Worm (Caenorhabditis elegans) whole organism, early embryonic: ENCODE data around the gene pin-2.

Experiments used
- B0310.2 ChIP-seq: sonication (generic microtip); optimal IDR thresholded peaks from 2 replicates; lab custom pipeline; 2016; ENCODE audit warnings: mild to moderate bottlenecking, missing genetic modification characterization, missing compliant biosample characterization
- F13C5.2 ChIP-seq: sonication (generic microtip); optimal IDR thresholded peaks from 2 replicates; lab custom pipeline; 2017; ENCODE audit warnings: mild to moderate bottlenecking, missing genetic modification characterization, inconsistent platforms, missing compliant biosample characterization
- aly-1 ChIP-seq: sonication (generic microtip); optimal IDR thresholded peaks from 2 replicates; lab custom pipeline; 2016; ENCODE audit warnings: missing genetic modification characterization, missing compliant biosample characterization
- ama-1 ChIP-seq: fragments of 150-350 bp; optimal IDR thresholded peaks from 2 replicates; lab custom pipeline; 2014
- ceh-13 ChIP-seq: fragments of 200-800 bp; sonication (Bioruptor generic); optimal IDR thresholded peaks from 2 replicates; lab custom pipeline; 2018; ENCODE audit warnings: mild to moderate bottlenecking, missing genetic modification characterization, missing compliant biosample characterization
- ceh-36 ChIP-seq: sonication (generic microtip); optimal IDR thresholded peaks from 2 replicates; lab custom pipeline; 2016; ENCODE audit warnings: missing genetic modification characterization, inconsistent platforms, missing compliant biosample characterization
- ets-7 ChIP-seq: sonication (generic microtip); optimal IDR thresholded peaks from 2 replicates; lab custom pipeline; 2016; ENCODE audit warnings: missing genotype, missing genetic modification characterization, missing compliant biosample characterization
- flt-1 ChIP-seq: fragments of 200-800 bp; sonication (Bioruptor generic); IDR thresholded peaks from 2 replicates; pipeline ENCODE4 v1.3.6; 2022; ENCODE audit warnings: missing genetic modification characterization, missing compliant biosample characterization
- hmbx-1 ChIP-seq: sonication (generic microtip); optimal IDR thresholded peaks from 2 replicates; lab custom pipeline; 2016; ENCODE audit warnings: mild to moderate bottlenecking, missing genetic modification characterization, missing compliant biosample characterization
- hmg-4 ChIP-seq: fragments of 200-800 bp; sonication (Bioruptor generic); optimal IDR thresholded peaks from 2 replicates; lab custom pipeline; 2018; ENCODE audit warnings: mild to moderate bottlenecking, missing genetic modification characterization, missing compliant biosample characterization
- hnd-1 ChIP-seq: sonication (generic microtip); optimal IDR thresholded peaks from 2 replicates; lab custom pipeline; 2016; ENCODE audit warnings: missing genetic modification characterization, missing compliant biosample characterization
- pes-1 ChIP-seq: fragments of 200-800 bp; sonication (Bioruptor generic); IDR thresholded peaks from 2 replicates; pipeline ENCODE4 v1.3.6; 2022; ENCODE audit warnings: missing genetic modification reagents, missing genetic modification characterization, missing compliant biosample characterization
- scrt-1 ChIP-seq: fragments of 200-800 bp; sonication (Bioruptor generic); IDR thresholded peaks from 2 replicates; pipeline ENCODE4 v1.3.6; 2022; ENCODE audit warnings: missing genetic modification characterization, missing compliant biosample characterization
- sea-1 ChIP-seq: fragments of 200-800 bp; sonication (Bioruptor generic); conservative IDR thresholded peaks from 2 replicates; pipeline ENCODE4 v1.3.6; 2022; ENCODE audit warnings: missing genetic modification characterization, missing compliant biosample characterization
- tbx-11 ChIP-seq: fragments of 200-800 bp; sonication (Bioruptor generic); IDR thresholded peaks from 2 replicates; pipeline ENCODE4 v1.3.6; 2022; ENCODE audit warnings: missing genetic modification characterization, missing compliant biosample characterization
- tbx-37 ChIP-seq: fragments of 200-800 bp; sonication (Bioruptor generic); conservative IDR thresholded peaks from 2 replicates; pipeline ENCODE4 v1.3.6; 2022; ENCODE audit warnings: missing genetic modification reagents, missing genetic modification characterization, missing compliant biosample characterization
- tra-4 ChIP-seq: sonication (generic microtip); optimal IDR thresholded peaks from 2 replicates; lab custom pipeline; 2017; ENCODE audit warnings: missing genetic modification characterization, missing compliant biosample characterization

Gene pin-2

DNA sequence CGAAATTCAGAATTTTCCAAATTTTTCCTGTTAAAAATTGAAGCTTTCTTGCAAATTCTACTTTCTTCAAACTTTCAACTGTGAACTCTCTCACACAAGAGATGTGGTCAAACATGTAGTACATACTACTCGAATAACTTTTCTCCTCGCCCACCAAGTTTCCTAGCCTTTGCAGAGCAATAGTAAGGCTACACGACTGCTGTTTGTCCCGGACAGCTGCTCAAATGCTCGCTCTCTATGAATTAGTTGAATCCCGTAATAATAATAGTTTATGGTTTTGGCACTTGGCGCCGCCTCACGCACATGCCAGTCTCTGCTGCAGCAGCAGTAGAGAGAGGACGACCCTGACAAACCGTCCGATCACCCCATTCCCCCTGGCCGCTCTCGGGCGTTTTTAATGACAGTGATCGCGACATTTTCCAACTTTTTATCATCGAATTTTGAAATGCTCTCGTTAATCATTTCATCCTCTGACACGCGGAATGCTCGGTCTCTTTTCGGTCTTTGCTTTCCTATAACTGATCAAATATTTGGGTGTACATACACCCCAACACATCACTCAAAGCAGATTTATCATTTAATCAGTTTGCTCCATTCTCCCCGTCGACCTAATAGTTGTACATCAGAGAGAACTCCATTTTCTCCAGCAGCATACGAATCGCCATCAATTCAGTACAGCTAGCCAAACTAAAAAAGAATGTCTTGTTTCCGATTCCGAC, 40.2 kb downstream of the pin-2 start:
- no peak for TF ChIP-seq scrt-1 (GFP tag; lab: Robert Waterston, UW)
- TF ChIP-seq hmg-4, result no peak
- no peak for TF ChIP-seq tbx-11 (GFP tag; lab: Robert Waterston, UW)
- no peak for TF ChIP-seq pes-1 (GFP tag; lab: Robert Waterston, UW)
- TF ChIP-seq ceh-36 (tag; lab: Kevin White, UChicago), result no peak
- no peak for TF ChIP-seq sea-1 (GFP tag; lab: Robert Waterston, UW)
- TF ChIP-seq B0310.2 (tag; lab: Kevin White, UChicago), result no peak
- no peak for TF ChIP-seq flt-1

DNA sequence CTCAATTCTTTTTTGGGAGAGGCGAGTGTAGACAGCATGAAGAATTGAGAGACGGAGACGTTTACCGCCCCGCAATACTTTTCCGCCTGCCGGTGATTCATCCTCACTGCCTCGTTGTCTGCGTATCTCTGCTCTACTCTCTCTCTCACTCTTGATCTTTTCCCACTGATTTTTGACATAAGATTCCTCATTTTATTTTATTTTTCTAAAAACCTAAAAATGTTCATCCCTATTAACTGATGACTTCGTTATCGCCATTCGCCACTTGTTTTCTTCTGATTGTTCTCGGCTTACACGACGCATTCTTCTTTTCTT, 40.7 kb downstream of the pin-2 start:
- no peak for TF ChIP-seq B0310.2 (tag; lab: Kevin White, UChicago)
- no peak for TF ChIP-seq scrt-1 (GFP tag; lab: Robert Waterston, UW)
- no peak for TF ChIP-seq sea-1 (GFP tag; lab: Robert Waterston, UW)

DNA sequence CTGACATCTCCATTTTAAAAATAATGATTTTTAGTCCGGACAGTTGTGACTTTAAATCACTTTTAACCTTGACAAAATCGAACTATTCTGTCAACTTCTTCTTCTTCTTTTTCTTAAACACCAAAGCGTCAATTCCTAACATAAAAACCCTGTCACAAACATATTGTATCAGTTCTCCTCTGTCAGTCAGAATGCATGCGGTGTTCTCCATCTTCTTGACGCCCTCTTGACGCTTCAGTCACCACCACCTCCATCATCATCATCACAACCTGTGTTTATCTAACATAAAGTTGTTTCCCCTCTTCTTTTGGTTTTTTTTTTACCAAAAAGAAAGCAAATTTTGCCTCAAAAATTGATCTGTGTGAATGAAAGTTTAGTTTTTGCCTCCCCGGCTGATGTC, 41.7 kb downstream of the pin-2 start:
- no peak for TF ChIP-seq tra-4 (tag; lab: Kevin White, UChicago)
- no peak for TF ChIP-seq flt-1
- no peak for TF ChIP-seq tbx-11 (GFP tag; lab: Robert Waterston, UW)
- no peak for TF ChIP-seq B0310.2 (tag; lab: Kevin White, UChicago)
- TF ChIP-seq ceh-13, result no peak
- no peak for TF ChIP-seq hmbx-1 (tag; lab: Kevin White, UChicago)
- no peak for TF ChIP-seq scrt-1 (GFP tag; lab: Robert Waterston, UW)
- no peak for TF ChIP-seq hmg-4
- TF ChIP-seq ets-7 (tag; lab: Kevin White, UChicago), result no peak
- TF ChIP-seq pes-1 (GFP tag; lab: Robert Waterston, UW), result no peak
- no peak for TF ChIP-seq aly-1
- no peak for TF ChIP-seq ceh-36 (tag; lab: Kevin White, UChicago)
- TF ChIP-seq sea-1 (GFP tag; lab: Robert Waterston, UW), result no peak
- no peak for TF ChIP-seq F13C5.2 (tag; lab: Kevin White, UChicago)
- no peak for TF ChIP-seq tbx-37 (GFP tag; lab: Robert Waterston, UW)
- no peak for TF ChIP-seq ama-1 (lab: Kevin White, UChicago)

DNA sequence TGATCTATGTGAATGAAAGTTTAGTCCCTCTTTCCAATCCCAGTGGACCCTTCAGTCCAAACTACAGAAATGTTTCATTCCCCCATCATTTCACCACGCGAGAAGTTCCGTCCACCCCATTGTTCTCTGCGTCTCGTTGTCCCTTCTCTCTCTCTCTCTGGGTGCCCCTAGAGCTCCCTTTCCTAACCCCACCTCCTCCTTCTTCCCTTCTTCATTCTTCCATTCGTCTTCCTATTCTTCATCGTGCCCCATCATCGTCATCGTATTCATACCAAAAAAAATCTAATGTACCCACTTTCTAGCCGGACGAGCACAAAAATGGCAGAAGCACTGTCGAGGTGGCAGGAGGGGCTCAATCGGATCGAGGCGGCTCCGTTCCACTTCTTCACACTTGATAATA, 42.6 kb downstream of the pin-2 start, which contains the start of gene M02B1.3:
Gene M02B1.3, plus strand, starts transcription at position 301 of the 400 bp plus-strand sequence.
- no peak for TF ChIP-seq ama-1 (lab: Kevin White, UChicago)
- no peak for TF ChIP-seq aly-1
- TF ChIP-seq scrt-1 (GFP tag; lab: Robert Waterston, UW), result no peak
- no peak for TF ChIP-seq ceh-13
- TF ChIP-seq sea-1 (GFP tag; lab: Robert Waterston, UW), result no peak
- TF ChIP-seq ceh-36 (tag; lab: Kevin White, UChicago), result no peak
- no peak for TF ChIP-seq hmg-4
- no peak for TF ChIP-seq hnd-1 (tag; lab: Kevin White, UChicago)
- no peak for TF ChIP-seq ets-7 (tag; lab: Kevin White, UChicago)
- TF ChIP-seq tra-4 (tag; lab: Kevin White, UChicago), result no peak
- TF ChIP-seq tbx-37 (GFP tag; lab: Robert Waterston, UW), result no peak
- TF ChIP-seq flt-1, result no peak
- no peak for TF ChIP-seq tbx-11 (GFP tag; lab: Robert Waterston, UW)
- TF ChIP-seq hmbx-1 (tag; lab: Kevin White, UChicago), result no peak
- no peak for TF ChIP-seq pes-1 (GFP tag; lab: Robert Waterston, UW)
- TF ChIP-seq F13C5.2 (tag; lab: Kevin White, UChicago), result no peak
- no peak for TF ChIP-seq B0310.2 (tag; lab: Kevin White, UChicago)

DNA sequence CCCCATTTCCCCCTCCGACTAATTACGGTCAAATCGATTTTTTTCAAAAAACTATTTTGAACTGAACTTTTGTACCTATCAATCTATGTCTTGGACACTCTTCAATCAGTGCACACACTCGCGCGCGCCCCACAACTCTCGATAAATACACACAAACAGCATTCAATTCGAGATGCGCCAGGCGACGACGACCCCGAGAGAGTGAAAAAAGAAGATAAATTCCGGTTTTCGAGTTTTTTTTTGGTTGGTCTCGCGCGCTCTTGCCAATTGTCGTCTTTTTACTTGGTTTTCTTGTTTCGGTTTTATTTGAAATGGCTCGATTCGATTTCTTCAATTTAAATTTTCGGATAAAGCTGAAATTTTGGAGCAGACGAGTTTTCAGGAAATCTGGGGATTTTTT, 46.7 kb downstream of the pin-2 start:
- TF ChIP-seq pes-1 (GFP tag; lab: Robert Waterston, UW), result no peak
- TF ChIP-seq tbx-11 (GFP tag; lab: Robert Waterston, UW), result no peak
- no peak for TF ChIP-seq flt-1
- TF ChIP-seq scrt-1 (GFP tag; lab: Robert Waterston, UW), result no peak
- TF ChIP-seq aly-1, result no peak
- no peak for TF ChIP-seq ama-1 (lab: Kevin White, UChicago)
- TF ChIP-seq sea-1 (GFP tag; lab: Robert Waterston, UW), result no peak

DNA sequence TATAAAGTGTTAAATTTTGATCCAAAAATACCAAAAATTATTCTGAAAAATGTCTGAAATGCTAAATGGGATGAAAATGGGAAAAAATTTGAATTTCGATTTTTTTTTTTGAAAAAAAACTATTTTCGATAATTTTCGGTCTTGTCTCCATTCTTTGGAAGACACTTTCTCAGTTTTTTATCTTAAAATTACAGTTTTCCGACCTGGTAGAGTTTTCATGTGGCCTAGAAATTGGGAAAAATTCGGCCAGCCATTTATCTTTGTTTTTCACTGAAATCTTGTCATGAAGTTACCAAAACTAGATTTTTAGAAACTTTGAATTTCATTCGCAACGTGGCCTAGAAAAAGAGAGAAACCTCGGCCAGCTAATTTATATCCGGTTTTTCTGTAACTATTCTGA, 47.2 kb downstream of the pin-2 start:
- TF ChIP-seq aly-1, result no peak
- TF ChIP-seq tbx-37 (GFP tag; lab: Robert Waterston, UW), result no peak
- no peak for TF ChIP-seq scrt-1 (GFP tag; lab: Robert Waterston, UW)
- TF ChIP-seq hmbx-1 (tag; lab: Kevin White, UChicago), result no peak
- no peak for TF ChIP-seq sea-1 (GFP tag; lab: Robert Waterston, UW)
- TF ChIP-seq tra-4 (tag; lab: Kevin White, UChicago), result no peak
- no peak for TF ChIP-seq F13C5.2 (tag; lab: Kevin White, UChicago)
- TF ChIP-seq ama-1 (lab: Kevin White, UChicago), result no peak
- no peak for TF ChIP-seq hmg-4
- no peak for TF ChIP-seq ceh-13
- no peak for TF ChIP-seq ets-7 (tag; lab: Kevin White, UChicago)
- TF ChIP-seq ceh-36 (tag; lab: Kevin White, UChicago), result no peak
- no peak for TF ChIP-seq pes-1 (GFP tag; lab: Robert Waterston, UW)
- no peak for TF ChIP-seq hnd-1 (tag; lab: Kevin White, UChicago)
- no peak for TF ChIP-seq flt-1
- no peak for TF ChIP-seq tbx-11 (GFP tag; lab: Robert Waterston, UW)
- no peak for TF ChIP-seq B0310.2 (tag; lab: Kevin White, UChicago)

DNA sequence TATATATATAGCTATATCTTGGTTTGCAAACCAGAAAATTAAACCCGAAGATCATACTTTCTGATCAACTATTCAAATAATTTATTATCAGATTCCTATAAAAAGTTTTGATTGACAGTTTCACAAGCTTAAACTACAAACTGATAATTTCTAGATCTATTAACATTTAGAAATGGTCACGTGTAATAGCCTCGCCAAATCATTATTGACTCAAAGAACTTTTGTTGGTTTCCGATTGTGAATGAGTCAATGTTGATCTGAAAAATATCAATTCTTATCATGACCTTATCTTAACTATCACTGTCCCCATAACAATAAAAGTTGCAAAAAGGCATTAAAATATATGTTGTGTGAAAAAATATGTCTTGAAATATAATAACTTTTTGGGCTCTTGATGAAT, 48.5 kb downstream of the pin-2 start:
- no peak for TF ChIP-seq F13C5.2 (tag; lab: Kevin White, UChicago)
- TF ChIP-seq hmg-4, result no peak
- TF ChIP-seq scrt-1 (GFP tag; lab: Robert Waterston, UW), result no peak
- TF ChIP-seq ets-7 (tag; lab: Kevin White, UChicago), result no peak
- no peak for TF ChIP-seq tra-4 (tag; lab: Kevin White, UChicago)
- TF ChIP-seq pes-1 (GFP tag; lab: Robert Waterston, UW), result no peak
- no peak for TF ChIP-seq aly-1
- TF ChIP-seq ama-1 (lab: Kevin White, UChicago), result no peak
- TF ChIP-seq flt-1, result no peak
- TF ChIP-seq B0310.2 (tag; lab: Kevin White, UChicago), result no peak
- TF ChIP-seq sea-1 (GFP tag; lab: Robert Waterston, UW), result no peak
- no peak for TF ChIP-seq hmbx-1 (tag; lab: Kevin White, UChicago)
- TF ChIP-seq hnd-1 (tag; lab: Kevin White, UChicago), result no peak
- no peak for TF ChIP-seq tbx-37 (GFP tag; lab: Robert Waterston, UW)
- no peak for TF ChIP-seq tbx-11 (GFP tag; lab: Robert Waterston, UW)
- TF ChIP-seq ceh-36 (tag; lab: Kevin White, UChicago), result no peak
- TF ChIP-seq ceh-13, result no peak
